Fruit fly (Drosophila melanogaster) whole organism: ENCODE measurements around the gene CG6236.

ENCODE experiments used
- Dll ChIP-seq: fragments of >200 bp; optimal IDR thresholded peaks from 2 replicates; lab custom pipeline; 2017
- psq ChIP-seq: fragments of >200 bp; optimal IDR thresholded peaks from 2 replicates; lab custom pipeline; 2017

dm6 chr3R:15282326-15282725 is 45.7 kb downstream of the CG6236 start:
- no peak for TF ChIP-seq psq
- no peak for TF ChIP-seq Dll (lab: Kevin White, UChicago)
